Worm (Caenorhabditis elegans): ENCODE measurements around the gene F54D11.4.

ce11 chrV:4628517-4628930 lies 12.6 kb downstream of the F54D11.4 start, which contains the start of gene pmt-2:
- TF ChIP-seq nhr-77 (tag; optimal IDR thresholded peaks at IDR 0.05) (no peak), ztf-11 (tag; optimal IDR thresholded peaks at IDR 0.05) (no peak), ama-1 (optimal IDR thresholded peaks at IDR 0.05) (no peak), unc-62 (GFP tag; optimal IDR thresholded peaks at IDR 0.05) (no peak), lsy-2 (tag; optimal IDR thresholded peaks at IDR 0.05) (peak in 1 of 2 experiments; percentile 29), nhr-237 (tag; optimal IDR thresholded peaks at IDR 0.05) (no peak), lin-39 (tag; optimal IDR thresholded peaks at IDR 0.05) (no peak), irx-1 (tag; optimal IDR thresholded peaks at IDR 0.05) (no peak), aly-2 (tag; optimal IDR thresholded peaks at IDR 0.05) (no peak), zag-1 (tag; optimal IDR thresholded peaks at IDR 0.05) (no peak), hlh-4 (tag; optimal IDR thresholded peaks at IDR 0.05) (no peak), ztf-4 (tag; optimal IDR thresholded peaks at IDR 0.05) (no peak)

Data from whole organism, L1 larva.